Comparison of ENCODE assay signal across 4 worm cellular contexts in genomic region chrII:13824570-13824969, ce11.
TF ChIP-seq lines count a peak whose summit lies in the region.
"Not testable (repeated sequence)": the region's sequence is repeated elsewhere in the genome, so short reads cannot be mapped to it uniquely, and the experiment has no call there.

No protein-coding gene starts in this region.

TF ChIP-seq in whole organism, L3 larva, 47 proteins besides CTCF, POLR2A, EP300 and RAD21:
- TF ChIP-seq elt-2 (tag; optimal IDR thresholded peaks at IDR 0.05; lab: Kevin White, UChicago) = peak; percentile 34

TF ChIP-seq in whole organism, L4 larva, 104 proteins besides CTCF, POLR2A, EP300 and RAD21:
- TF ChIP-seq nhr-77 (tag; optimal IDR thresholded peaks at IDR 0.05; lab: Kevin White, UChicago) = peak; percentile 72
- TF ChIP-seq daf-16 (GFP tag; optimal IDR thresholded peaks at IDR 0.05; lab: Kevin White, UChicago) = not testable (repeated sequence)
- TF ChIP-seq daf-16 (tag; optimal IDR thresholded peaks at IDR 0.05; lab: Kevin White, UChicago) = peak; percentile 32

TF ChIP-seq in whole organism, early embryonic, 17 proteins besides CTCF, POLR2A, EP300 and RAD21:
- peak; percentile 65 for TF ChIP-seq pes-1 (GFP tag; IDR thresholded peaks at IDR 0.05; lab: Robert Waterston, UW)

TF ChIP-seq in whole organism, midembryonic, 9 proteins besides CTCF, POLR2A, EP300 and RAD21:
- peak; percentile 71 for TF ChIP-seq flt-1 (GFP tag; IDR thresholded peaks at IDR 0.05; lab: Robert Waterston, UW)
